Fruit fly (Drosophila melanogaster) whole organism, adult: ENCODE data around the gene Diedel2.

ENCODE experiments used
- CG11617 ChIP-seq: fragments of 200-800 bp; sonication (Bioruptor generic); optimal IDR thresholded peaks from 2 replicates; lab custom pipeline; 2017; ENCODE audit warnings: mild to moderate bottlenecking, missing biosample characterization, missing genetic modification reagents, missing genetic modification characterization
- CG12768 ChIP-seq: fragments of 200-800 bp; sonication (Bioruptor generic); optimal IDR thresholded peaks from 2 replicates; lab custom pipeline; 2017; ENCODE audit warnings: missing biosample characterization, missing genetic modification characterization, mild to moderate bottlenecking, moderate library complexity, missing genetic modification reagents
- CG14711 ChIP-seq: fragments of 200-800 bp; sonication (Bioruptor generic); optimal IDR thresholded peaks from 2 replicates; lab custom pipeline; 2018; ENCODE audit warnings: missing biosample characterization, mild to moderate bottlenecking, missing genetic modification characterization, moderate library complexity
- CG1620 ChIP-seq: fragments of 200-800 bp; sonication (Bioruptor generic); optimal IDR thresholded peaks from 2 replicates; lab custom pipeline; 2016; ENCODE audit warnings: missing biosample characterization, missing genetic modification characterization
- CG33017 ChIP-seq: fragments of 200-800 bp; sonication (Bioruptor generic); optimal IDR thresholded peaks from 2 replicates; lab custom pipeline; 2018; ENCODE audit warnings: missing biosample characterization, mild to moderate bottlenecking, missing genetic modification characterization, moderate library complexity
- CG5204 ChIP-seq: fragments of 200-800 bp; sonication (Bioruptor generic); optimal IDR thresholded peaks from 2 replicates; lab custom pipeline; 2016; ENCODE audit warnings: missing biosample characterization, missing genetic modification characterization
- CG7045 ChIP-seq: fragments of 200-800 bp; sonication (Bioruptor generic); optimal IDR thresholded peaks from 2 replicates; lab custom pipeline; 2017; ENCODE audit warnings: missing biosample characterization, mild to moderate bottlenecking, missing genetic modification characterization
- CG7101 ChIP-seq: fragments of 200-800 bp; sonication (Bioruptor generic); optimal IDR thresholded peaks from 2 replicates; lab custom pipeline; 2018; ENCODE audit warnings: missing biosample characterization, mild to moderate bottlenecking, missing genetic modification characterization, moderate library complexity
- Clk ChIP-seq: fragments of 200-800 bp; sonication (Bioruptor generic); optimal IDR thresholded peaks from 2 replicates; lab custom pipeline; 2017; ENCODE audit warnings: missing biosample characterization, missing genetic modification characterization
- Crg-1 ChIP-seq: fragments of 200-800 bp; sonication (Bioruptor generic); optimal IDR thresholded peaks from 2 replicates; lab custom pipeline; 2016; ENCODE audit warnings: missing biosample characterization, missing genetic modification characterization
- Hr96 ChIP-seq: fragments of 200-800 bp; sonication (Bioruptor generic); optimal IDR thresholded peaks from 2 replicates; lab custom pipeline; 2016; ENCODE audit warnings: missing biosample characterization, missing genetic modification characterization
- Mnt ChIP-seq: fragments of 200-800 bp; sonication (Bioruptor generic); optimal IDR thresholded peaks from 2 replicates; lab custom pipeline; 2016; ENCODE audit warnings: missing biosample characterization, mild to moderate bottlenecking, missing genetic modification characterization
- bab1 ChIP-seq: fragments of 200-800 bp; sonication (Bioruptor generic); optimal IDR thresholded peaks from 3 replicates; lab custom pipeline; 2019; ENCODE audit warnings: missing biosample characterization, mild to moderate bottlenecking, missing genetic modification characterization, moderate library complexity
- cic ChIP-seq: fragments of 200-800 bp; sonication (Bioruptor generic); optimal IDR thresholded peaks from 2 replicates; lab custom pipeline; 2017; ENCODE audit warnings: missing biosample characterization, mild to moderate bottlenecking, missing genetic modification characterization, moderate library complexity
- cnc ChIP-seq, 2 experiments: fragments of >200 bp; optimal IDR thresholded peaks; 2 replicates each; lab custom pipeline; 2017
- kay ChIP-seq: fragments of 200-800 bp; sonication (Bioruptor generic); peaks from one replicate; lab custom pipeline; 2016; ENCODE audit warnings: missing biosample characterization, missing genetic modification characterization, borderline replicate concordance
- ovo ChIP-seq: fragments of 200-800 bp; sonication (Bioruptor generic); optimal IDR thresholded peaks from 2 replicates; lab custom pipeline; 2016; ENCODE audit warnings: missing biosample characterization, missing genetic modification characterization
- pad ChIP-seq: fragments of 200-800 bp; sonication (Bioruptor generic); optimal IDR thresholded peaks from 3 replicates; lab custom pipeline; 2017; ENCODE audit warnings: missing biosample characterization, missing genetic modification characterization, mild to moderate bottlenecking, moderate library complexity, missing genetic modification reagents
- tj ChIP-seq: fragments of 200-800 bp; sonication (Bioruptor generic); optimal IDR thresholded peaks from 3 replicates; lab custom pipeline; 2017; ENCODE audit warnings: missing biosample characterization, mild to moderate bottlenecking, missing genetic modification characterization, moderate library complexity
- toe ChIP-seq: fragments of 200-800 bp; sonication (Bioruptor generic); optimal IDR thresholded peaks from 2 replicates; lab custom pipeline; 2016; ENCODE audit warnings: missing biosample characterization, missing genetic modification characterization

Diedel2 gene

DNA sequence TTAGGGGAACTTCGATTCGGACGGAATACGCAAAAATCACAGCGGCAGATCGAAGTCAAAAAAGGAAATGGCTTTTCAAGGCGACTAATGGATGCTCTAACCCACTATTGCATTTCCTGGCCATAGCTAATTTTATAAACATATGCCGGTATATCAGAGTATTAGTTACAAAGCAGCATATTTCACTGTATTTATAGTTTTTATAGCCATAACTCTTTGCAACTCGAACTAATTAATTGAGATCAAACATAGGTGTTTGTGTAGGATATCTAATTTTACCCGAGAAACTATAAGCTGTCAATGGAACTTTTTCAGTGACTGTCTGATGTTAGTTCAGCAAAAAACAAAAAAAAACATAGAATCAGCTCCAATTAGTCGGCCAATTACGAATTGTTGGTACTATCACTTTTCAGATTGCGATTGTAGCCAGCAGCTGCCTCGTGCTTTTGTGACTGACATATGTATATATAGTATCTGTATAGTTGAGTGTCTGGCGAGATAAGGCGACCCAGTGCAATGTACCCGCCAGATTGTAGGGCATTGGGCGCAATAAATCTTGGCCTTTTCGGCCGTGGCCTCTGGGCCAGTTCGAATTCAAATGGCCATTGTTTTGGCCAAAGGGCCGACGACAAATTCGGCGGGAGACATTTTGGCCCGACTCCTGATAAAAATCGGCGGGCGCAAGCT is 23.1 kb upstream of the Diedel2 start:
- no peak for TF ChIP-seq Clk (GFP tag; lab: Kevin White, UChicago)
- no peak for TF ChIP-seq Mnt
- no peak for TF ChIP-seq CG14711 (tag; lab: Kevin White, UChicago)
- TF ChIP-seq tj (GFP tag; lab: Kevin White, UChicago) = no peak
- TF ChIP-seq CG11617 (GFP tag; lab: Kevin White, UChicago) = no peak
- no peak for TF ChIP-seq bab1 (GFP tag; lab: Kevin White, UChicago)
- no peak for TF ChIP-seq ovo (GFP tag; lab: Kevin White, UChicago)
- no peak for TF ChIP-seq CG12768
- TF ChIP-seq cic (GFP tag; lab: Kevin White, UChicago) = no peak
- TF ChIP-seq pad (GFP tag; lab: Kevin White, UChicago) = no peak
- no peak for TF ChIP-seq Hr96 (GFP tag; lab: Kevin White, UChicago)
- no peak for TF ChIP-seq CG33017 (tag; lab: Kevin White, UChicago)
- no peak for TF ChIP-seq toe (GFP tag; lab: Kevin White, UChicago)
- no peak for TF ChIP-seq kay
- no peak for TF ChIP-seq CG7045 (GFP tag; lab: Kevin White, UChicago)
- TF ChIP-seq cnc (optimal IDR thresholded peaks at IDR 0.05; lab: Kevin White, UChicago) = no peak

DNA sequence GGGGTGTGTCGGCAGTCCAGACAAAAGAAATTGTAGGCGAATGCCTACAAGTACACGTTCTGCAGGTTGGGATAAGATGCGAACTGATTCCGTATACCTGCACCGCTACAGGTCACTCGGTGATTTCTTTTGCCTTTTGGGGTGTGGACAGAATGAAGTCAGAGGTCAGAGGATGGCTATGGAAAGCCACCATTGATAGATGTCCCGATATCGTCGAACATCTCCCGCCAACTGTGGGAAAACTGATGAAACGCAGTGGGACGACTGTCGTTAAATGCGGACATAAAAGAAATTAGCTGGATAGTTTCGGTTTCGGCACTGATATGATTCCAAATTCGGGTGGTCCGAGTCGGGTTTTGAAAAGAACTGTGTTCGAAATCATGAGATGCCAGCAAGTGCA is 21.5 kb upstream of the Diedel2 start:
- TF ChIP-seq CG14711 (tag; lab: Kevin White, UChicago) = no peak
- no peak for TF ChIP-seq Clk (GFP tag; lab: Kevin White, UChicago)
- no peak for TF ChIP-seq CG11617 (GFP tag; lab: Kevin White, UChicago)
- no peak for TF ChIP-seq CG1620 (GFP tag; lab: Kevin White, UChicago)
- no peak for TF ChIP-seq toe (GFP tag; lab: Kevin White, UChicago)

DNA sequence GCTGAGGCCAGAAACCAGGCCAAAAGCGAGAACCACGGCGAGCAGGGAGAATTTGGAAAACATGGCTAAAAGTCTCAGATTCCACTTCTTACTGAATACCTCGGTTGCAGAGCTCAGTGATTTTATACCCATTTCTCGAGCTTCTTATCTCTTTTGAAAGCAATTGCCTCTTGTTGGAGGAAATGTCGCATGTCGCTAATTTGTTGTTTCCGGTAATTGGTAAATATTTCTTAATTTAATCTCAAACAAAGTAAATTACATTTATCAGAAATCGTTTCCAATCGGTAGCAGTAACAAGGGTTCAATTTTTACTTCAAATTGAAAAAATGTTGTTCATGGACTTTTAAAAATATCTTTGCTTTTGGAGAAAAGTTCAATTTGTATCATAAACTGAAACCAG is 20.3 kb upstream of the Diedel2 start, which contains the start of gene CG7567:
Gene CG7567, minus strand, starts transcription at position 101 of the 400 bp plus-strand sequence.
- TF ChIP-seq Clk (GFP tag; lab: Kevin White, UChicago) (no peak), CG12768 (no peak), bab1 (GFP tag; lab: Kevin White, UChicago) (no peak), kay (no peak), Crg-1 (GFP tag; lab: Kevin White, UChicago) (no peak), tj (GFP tag; lab: Kevin White, UChicago) (no peak)

DNA sequence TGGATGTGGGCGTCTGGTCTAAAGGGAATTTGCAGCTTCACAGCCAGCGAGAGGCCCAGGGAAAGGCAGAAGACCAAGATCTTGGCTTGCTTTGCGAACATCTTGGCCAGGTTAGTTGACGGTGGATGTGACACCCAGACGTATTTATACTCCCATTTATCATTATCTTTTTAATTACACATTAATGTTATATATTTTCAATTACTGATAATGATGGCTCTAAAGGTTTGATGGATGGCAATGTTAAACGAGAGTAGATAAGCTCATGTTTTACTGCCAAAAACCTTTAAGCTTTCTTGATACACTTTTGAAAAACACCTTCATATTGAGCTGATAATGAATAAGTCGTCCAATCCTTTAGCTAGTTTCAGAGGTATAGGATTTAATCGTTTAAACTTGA is 18.6 kb upstream of the Diedel2 start, which contains the start of gene CG11470:
Gene CG11470, minus strand, starts transcription at position 101 of the 400 bp plus-strand sequence.
- TF ChIP-seq cic (GFP tag; lab: Kevin White, UChicago) (no peak), Crg-1 (GFP tag; lab: Kevin White, UChicago) (no peak), CG14711 (tag; lab: Kevin White, UChicago) (no peak), CG7101 (tag; lab: Kevin White, UChicago) (no peak), kay (no peak), pad (GFP tag; lab: Kevin White, UChicago) (no peak), Hr96 (GFP tag; lab: Kevin White, UChicago) (no peak), toe (GFP tag; lab: Kevin White, UChicago) (no peak), CG11617 (GFP tag; lab: Kevin White, UChicago) (no peak), cnc (optimal IDR thresholded peaks at IDR 0.05; lab: Kevin White, UChicago) (no peak), Clk (GFP tag; lab: Kevin White, UChicago) (no peak), CG5204 (GFP tag; lab: Kevin White, UChicago) (no peak), bab1 (GFP tag; lab: Kevin White, UChicago) (no peak)

DNA sequence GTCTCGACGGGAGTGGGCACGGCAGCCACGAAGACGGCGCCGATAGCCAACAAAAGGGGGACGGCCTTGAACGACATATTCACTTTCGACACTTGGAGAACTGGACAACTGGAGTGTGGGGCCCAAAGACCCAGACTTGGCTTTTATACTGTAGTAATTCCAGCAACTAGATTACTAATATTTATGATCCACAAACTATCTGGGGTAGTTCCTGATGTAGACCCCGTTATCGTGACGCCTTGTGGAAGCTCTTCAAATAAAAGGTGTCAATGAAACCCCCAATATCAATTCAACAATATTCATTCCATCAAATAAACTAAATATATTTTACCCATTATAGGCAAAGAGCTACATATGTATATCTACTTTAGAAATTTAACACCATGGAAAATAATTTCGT is 17.5 kb upstream of the Diedel2 start, which contains the start of gene CG31041:
Gene CG31041, minus strand, starts transcription at position 101 of the 400 bp plus-strand sequence.
- TF ChIP-seq pad (GFP tag; lab: Kevin White, UChicago) (no peak), CG7045 (GFP tag; lab: Kevin White, UChicago) (no peak), ovo (GFP tag; lab: Kevin White, UChicago) (no peak), cic (GFP tag; lab: Kevin White, UChicago) (no peak), tj (GFP tag; lab: Kevin White, UChicago) (no peak), Mnt (no peak), CG14711 (tag; lab: Kevin White, UChicago) (no peak), bab1 (GFP tag; lab: Kevin White, UChicago) (no peak), cnc (optimal IDR thresholded peaks at IDR 0.05; lab: Kevin White, UChicago) (no peak), CG33017 (tag; lab: Kevin White, UChicago) (no peak), Hr96 (GFP tag; lab: Kevin White, UChicago) (no peak), CG1620 (GFP tag; lab: Kevin White, UChicago) (no peak), CG12768 (no peak), toe (GFP tag; lab: Kevin White, UChicago) (no peak), Crg-1 (GFP tag; lab: Kevin White, UChicago) (no peak), CG5204 (GFP tag; lab: Kevin White, UChicago) (no peak), CG7101 (tag; lab: Kevin White, UChicago) (no peak), kay (no peak)

DNA sequence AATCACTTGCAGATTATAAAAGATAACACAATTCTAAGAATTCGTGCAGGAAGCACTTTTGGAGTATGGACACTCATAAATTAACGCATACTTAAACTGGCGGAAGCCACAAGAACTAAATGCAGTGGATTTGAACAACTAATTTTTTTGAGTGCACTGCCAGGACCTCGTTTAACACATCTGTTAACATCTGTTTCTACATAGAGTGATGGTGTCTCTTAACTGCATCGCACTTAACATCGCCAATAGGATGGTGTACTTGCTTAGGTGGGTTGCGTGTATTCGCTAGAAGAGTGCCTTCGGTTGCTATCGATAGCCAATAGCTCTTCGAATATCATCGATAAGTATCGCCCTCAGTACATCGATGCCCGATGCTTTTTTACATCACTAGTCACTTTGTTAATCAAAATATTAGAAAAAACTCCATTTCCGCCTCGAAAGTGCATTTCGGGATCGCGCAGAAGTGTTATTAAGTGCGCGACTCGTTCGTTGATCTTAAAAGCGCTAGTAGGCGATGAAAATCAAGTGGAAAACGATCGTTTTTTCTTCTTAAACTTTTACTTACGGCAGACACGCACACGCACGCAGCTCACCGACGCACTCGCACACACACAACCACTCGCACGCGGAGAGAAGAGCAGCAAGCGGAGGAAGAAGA is 16.7 kb upstream of the Diedel2 start, which contains the start of gene alph:
Gene alph, plus strand, starts transcription at position 351 of the 658 bp plus-strand sequence.
- TF ChIP-seq cnc (optimal IDR thresholded peaks at IDR 0.05; lab: Kevin White, UChicago) = no peak
- TF ChIP-seq bab1 (GFP tag; lab: Kevin White, UChicago) = no peak
- TF ChIP-seq CG7045 (GFP tag; lab: Kevin White, UChicago) = no peak
- TF ChIP-seq Mnt = peak; percentile 28
- TF ChIP-seq ovo (GFP tag; lab: Kevin White, UChicago) = no peak
- peak; percentile 13 for TF ChIP-seq Hr96 (GFP tag; lab: Kevin White, UChicago)
- no peak for TF ChIP-seq CG33017 (tag; lab: Kevin White, UChicago)
- TF ChIP-seq toe (GFP tag; lab: Kevin White, UChicago) = peak; percentile 20
